Worm (Caenorhabditis elegans): ENCODE results near the gene irld-26.

The irld-26 gene

DNA sequence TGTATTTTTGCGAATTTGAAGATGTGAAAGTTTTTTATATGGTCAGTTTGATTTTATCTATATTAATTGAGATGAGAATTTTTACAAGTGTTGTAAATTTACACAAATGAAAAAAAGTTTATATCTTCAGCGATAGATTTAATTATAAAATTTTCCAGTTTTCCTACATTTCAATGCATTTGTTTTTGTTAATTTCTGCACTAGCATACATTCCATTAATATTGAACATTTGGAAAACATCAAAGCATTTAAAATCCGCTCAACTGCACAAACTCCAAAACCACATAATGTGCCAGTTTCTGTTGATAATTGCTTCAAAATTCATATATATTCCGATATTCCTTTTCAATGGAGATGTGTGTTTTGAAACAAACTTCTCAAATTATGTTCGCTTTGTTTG is 22.1 kb upstream of the irld-26 start, which contains the start of gene srh-277:
Gene srh-277, plus strand, starts transcription at position 301 of the 400 bp plus-strand sequence.
- TF ChIP-seq dao-5 (tag; optimal IDR thresholded peaks at IDR 0.05), result no peak
- no peak for TF ChIP-seq him-1 (tag; optimal IDR thresholded peaks at IDR 0.05)
- TF ChIP-seq W03F9.2 (tag; optimal IDR thresholded peaks at IDR 0.05), result no peak

DNA sequence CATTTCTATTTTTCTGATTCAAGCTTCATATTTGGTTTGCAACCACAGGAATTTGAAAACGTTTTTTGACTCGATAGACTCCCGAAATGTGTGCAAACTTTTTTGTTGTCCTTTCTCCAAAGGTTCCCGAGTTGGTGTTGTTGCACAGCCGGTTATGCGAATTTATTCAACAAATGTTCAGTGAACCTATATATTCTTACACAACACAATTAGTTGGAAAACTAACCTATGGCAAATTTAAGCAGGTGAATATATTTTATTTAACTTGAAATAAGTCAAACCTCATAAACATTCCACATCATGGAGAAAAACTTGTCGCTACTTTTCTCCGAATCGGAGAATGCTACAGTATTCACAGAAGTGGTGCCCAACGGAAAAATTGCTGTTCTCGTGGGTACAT is 21.6 kb upstream of the irld-26 start, which contains the start of gene srz-14:
Gene srz-14, plus strand, starts transcription at position 301 of the 400 bp plus-strand sequence.
- no peak for TF ChIP-seq him-1 (tag; optimal IDR thresholded peaks at IDR 0.05)
- TF ChIP-seq dao-5 (tag; optimal IDR thresholded peaks at IDR 0.05), result no peak
- no peak for TF ChIP-seq W03F9.2 (tag; optimal IDR thresholded peaks at IDR 0.05)

DNA sequence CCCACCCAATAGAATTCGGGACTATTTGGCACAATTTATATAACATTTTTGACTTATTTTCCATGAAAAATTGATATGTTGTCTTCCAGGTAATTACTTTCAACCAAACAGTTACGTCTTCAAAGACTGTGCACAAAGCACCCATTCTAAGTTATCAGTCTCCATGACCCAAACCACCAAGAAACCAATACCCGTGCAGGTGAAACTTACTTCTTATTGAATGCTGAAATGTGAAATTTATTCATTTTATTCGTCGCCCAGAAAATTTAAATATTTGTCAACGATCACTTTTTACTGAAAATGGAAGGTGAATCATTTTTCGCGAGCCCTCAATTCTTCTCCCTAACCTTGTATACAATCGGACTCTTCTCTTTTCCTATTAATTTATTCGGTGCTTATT is 14.5 kb upstream of the irld-26 start, which contains the start of gene srh-281:
Gene srh-281, plus strand, starts transcription at position 301 of the 400 bp plus-strand sequence.
- no peak for TF ChIP-seq him-1 (tag; optimal IDR thresholded peaks at IDR 0.05)
- TF ChIP-seq dao-5 (tag; optimal IDR thresholded peaks at IDR 0.05), result no peak
- no peak for TF ChIP-seq W03F9.2 (tag; optimal IDR thresholded peaks at IDR 0.05)

DNA sequence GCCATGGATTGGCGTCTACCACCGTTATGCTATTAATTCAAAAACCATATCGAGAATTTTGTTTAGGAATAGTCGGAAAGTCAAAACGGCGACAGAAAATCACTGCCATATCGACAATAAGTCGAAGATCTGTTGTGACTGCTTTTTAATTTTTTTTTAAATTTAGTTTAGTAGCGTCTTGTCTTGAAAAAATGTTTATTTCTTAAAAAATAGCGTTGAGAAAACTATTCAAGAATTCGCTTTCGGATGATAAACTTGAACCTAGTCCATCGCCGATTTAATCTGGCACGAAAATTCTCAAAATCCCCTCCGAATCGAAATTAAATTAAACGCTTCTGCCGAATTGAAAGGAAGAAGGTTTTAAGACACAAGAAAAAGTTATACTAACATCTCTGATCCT is 12.9 kb upstream of the irld-26 start, which contains the start of gene srh-279:
Gene srh-279, plus strand, starts transcription at position 301 of the 400 bp plus-strand sequence.
- TF ChIP-seq W03F9.2 (tag; optimal IDR thresholded peaks at IDR 0.05), result no peak
- TF ChIP-seq him-1 (tag; optimal IDR thresholded peaks at IDR 0.05), result no peak
- TF ChIP-seq dao-5 (tag; optimal IDR thresholded peaks at IDR 0.05), result no peak

DNA sequence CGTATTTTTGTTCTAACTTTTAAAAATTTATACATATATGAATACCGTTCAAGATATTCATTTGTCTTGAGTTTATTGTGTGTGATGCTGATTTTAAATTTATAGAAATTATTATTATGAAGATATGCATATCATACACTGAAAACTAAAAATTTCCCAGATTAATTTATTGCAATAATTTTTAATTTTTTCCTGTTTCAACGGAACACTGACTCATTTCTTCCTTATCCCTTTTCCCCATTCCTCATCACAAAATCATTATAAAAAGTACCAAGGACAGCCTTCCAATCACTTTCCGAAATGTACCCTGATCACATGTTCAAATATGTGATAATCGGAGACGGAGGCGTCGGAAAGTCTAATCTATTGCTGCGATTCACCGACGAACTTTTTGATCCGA is 10.3 kb upstream of the irld-26 start, which contains the start of gene rabr-4:
Gene rabr-4, plus strand, starts transcription at position 301 of the 400 bp plus-strand sequence.
- TF ChIP-seq W03F9.2 (tag; optimal IDR thresholded peaks at IDR 0.05) (no peak), him-1 (tag; optimal IDR thresholded peaks at IDR 0.05) (no peak), dao-5 (tag; optimal IDR thresholded peaks at IDR 0.05) (no peak)

DNA sequence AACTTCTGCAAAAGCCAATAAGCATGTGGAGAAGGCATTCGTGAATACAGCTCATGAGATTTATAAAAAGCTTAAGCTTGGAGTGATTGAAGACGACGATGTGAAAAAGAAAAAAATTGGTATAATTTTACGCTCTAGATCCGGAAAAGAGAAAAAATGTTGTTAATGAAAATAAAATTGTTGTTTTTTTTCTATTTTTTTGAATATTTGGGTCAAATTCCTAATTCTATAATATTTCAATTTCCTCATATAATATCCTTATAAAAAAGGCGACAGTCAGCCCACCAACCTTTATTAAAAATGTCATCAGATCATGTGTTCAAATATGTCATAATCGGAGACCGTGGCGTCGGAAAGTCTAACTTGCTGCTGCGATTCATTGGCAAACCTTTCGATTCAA is 9.6 kb upstream of the irld-26 start, which contains the start of gene rabr-3:
Gene rabr-3, plus strand, starts transcription at position 301 of the 400 bp plus-strand sequence.
- no peak for TF ChIP-seq W03F9.2 (tag; optimal IDR thresholded peaks at IDR 0.05)
- TF ChIP-seq him-1 (tag; optimal IDR thresholded peaks at IDR 0.05), result no peak
- TF ChIP-seq dao-5 (tag; optimal IDR thresholded peaks at IDR 0.05), result no peak

DNA sequence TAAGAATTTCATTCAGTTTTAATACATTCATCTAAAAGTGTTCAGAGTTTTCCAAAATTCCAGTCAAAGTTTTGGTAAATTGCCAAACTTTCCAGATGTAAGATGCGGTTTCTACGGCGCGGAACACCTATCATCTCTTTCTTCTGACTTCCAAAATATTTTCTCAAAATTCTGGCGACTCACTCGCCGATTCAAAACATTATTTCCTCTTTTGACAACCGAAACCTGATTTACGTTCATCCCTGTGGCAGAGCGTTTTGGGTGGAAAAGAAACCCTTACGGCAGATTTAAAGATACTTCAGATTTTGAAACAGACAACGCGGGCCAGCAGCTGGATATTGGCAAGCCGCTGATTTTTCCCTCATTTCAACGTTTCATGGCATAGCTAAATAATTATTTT is 7.0 kb upstream of the irld-26 start, which contains the start of gene F11A5.5:
Gene F11A5.5, plus strand, starts transcription at position 301 of the 400 bp plus-strand sequence.
- TF ChIP-seq him-1 (tag; optimal IDR thresholded peaks at IDR 0.05), result no peak
- TF ChIP-seq dao-5 (tag; optimal IDR thresholded peaks at IDR 0.05), result no peak
- no peak for TF ChIP-seq W03F9.2 (tag; optimal IDR thresholded peaks at IDR 0.05)

DNA sequence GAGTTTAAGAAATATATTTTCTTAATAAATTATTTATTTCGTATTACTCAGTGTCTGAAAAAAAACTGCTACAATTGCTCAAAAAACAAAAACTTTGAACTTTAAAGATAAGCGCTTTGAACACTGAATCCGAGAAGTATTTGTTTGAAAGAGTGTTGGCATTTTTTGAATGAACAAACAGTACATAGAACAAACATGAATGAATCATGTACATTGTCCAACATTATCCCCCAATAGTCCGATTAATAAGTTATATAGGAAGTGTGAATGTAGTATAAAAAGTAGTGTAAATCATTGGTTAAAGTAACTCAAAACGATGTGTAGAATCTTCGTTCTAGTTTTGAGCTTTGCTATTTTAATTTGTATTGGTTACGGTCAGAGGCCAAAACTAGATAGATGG is 3.3 kb upstream of the irld-26 start, which contains the start of gene F11A5.17:
Gene F11A5.17, plus strand, starts transcription at position 301 of the 400 bp plus-strand sequence.
- no peak for TF ChIP-seq W03F9.2 (tag; optimal IDR thresholded peaks at IDR 0.05)

DNA sequence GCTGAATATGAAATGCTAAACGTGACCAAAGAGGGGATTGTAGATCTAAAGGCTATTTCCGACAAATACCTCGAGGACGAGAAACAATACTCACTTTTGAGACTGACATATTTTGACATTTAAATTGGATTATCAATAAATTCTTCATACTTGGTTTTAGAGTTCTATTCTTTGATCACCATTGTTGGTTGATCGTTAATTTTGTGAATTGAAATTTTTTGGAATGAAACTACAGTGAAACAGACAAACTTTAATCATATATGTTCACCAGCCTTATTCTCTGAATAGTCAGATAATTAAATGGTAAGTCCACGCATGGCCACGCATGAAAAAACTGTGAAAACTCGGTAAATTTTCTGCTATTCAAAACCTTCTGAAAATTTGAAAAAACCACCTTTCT is 2.4 kb upstream of the irld-26 start, which contains the start of gene F11A5.18:
Gene F11A5.18, plus strand, starts transcription at position 301 of the 400 bp plus-strand sequence.
- no peak for TF ChIP-seq W03F9.2 (tag; optimal IDR thresholded peaks at IDR 0.05)
- no peak for TF ChIP-seq dao-5 (tag; optimal IDR thresholded peaks at IDR 0.05)
- no peak for TF ChIP-seq him-1 (tag; optimal IDR thresholded peaks at IDR 0.05)

DNA sequence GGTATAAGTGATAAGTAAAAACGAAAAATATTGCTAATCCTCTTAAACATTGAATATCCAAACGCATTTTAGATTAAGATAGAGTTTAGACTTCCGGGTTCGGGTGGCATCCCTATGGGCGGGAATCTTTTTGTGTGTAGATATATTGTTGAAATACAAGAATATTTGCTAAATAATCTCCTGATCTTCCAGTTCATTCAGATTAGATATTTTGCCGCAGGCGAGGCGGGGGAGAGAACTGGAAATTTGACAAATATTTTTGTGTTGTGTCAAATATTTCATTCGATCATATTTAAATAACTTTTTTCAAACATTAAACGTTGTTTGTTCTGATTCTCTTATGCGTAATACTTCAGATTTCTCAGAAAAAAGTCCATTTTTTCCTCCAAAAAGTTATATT is 4.8 kb downstream of the irld-26 start, which contains the start of gene oac-15:
Gene oac-15, minus strand, starts transcription at position 101 of the 400 bp plus-strand sequence.
- TF ChIP-seq W03F9.2 (tag; optimal IDR thresholded peaks at IDR 0.05) (no peak), dao-5 (tag; optimal IDR thresholded peaks at IDR 0.05) (no peak), him-1 (tag; optimal IDR thresholded peaks at IDR 0.05) (no peak)

DNA sequence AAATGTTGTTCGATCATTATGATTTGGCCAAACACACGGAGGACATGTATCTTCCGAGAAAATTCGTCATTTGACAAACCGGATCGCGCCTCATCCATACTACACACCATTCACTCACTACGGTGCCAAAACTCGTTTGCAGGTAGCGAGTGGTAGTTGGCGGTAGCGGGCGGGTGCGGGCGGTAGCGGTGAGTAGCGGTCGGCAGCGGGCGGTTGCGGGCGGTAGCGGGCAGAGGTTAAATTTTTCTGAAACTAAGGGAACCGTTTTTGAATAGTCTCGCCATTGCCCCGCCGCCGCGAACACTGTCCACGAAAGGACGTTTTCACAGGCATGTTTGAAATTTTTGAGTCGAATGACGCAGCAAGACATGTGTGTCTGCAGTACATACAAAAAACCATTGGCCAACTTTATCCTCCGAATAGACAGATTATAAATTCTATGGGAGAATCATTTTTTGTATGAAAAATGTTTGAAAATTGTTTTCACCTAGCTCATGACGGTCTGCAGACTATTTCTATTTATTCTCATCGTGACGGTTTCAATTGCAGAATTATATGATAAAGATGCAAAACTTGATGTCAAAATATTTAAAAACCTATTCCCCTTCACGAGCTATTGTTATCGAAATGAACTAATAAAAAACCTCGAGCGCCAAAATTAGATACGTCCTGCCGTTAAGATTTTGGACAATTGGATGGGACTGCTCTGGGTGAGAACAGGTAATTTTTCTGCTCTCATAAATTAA is 5.4 kb downstream of the irld-26 start, which contains the start of gene F11A5.16:
Gene F11A5.16, plus strand, starts transcription at position 696 of the 746 bp plus-strand sequence.
- TF ChIP-seq dao-5 (tag; optimal IDR thresholded peaks at IDR 0.05) (no peak), W03F9.2 (tag; optimal IDR thresholded peaks at IDR 0.05) (no peak), him-1 (tag; optimal IDR thresholded peaks at IDR 0.05) (no peak)

DNA sequence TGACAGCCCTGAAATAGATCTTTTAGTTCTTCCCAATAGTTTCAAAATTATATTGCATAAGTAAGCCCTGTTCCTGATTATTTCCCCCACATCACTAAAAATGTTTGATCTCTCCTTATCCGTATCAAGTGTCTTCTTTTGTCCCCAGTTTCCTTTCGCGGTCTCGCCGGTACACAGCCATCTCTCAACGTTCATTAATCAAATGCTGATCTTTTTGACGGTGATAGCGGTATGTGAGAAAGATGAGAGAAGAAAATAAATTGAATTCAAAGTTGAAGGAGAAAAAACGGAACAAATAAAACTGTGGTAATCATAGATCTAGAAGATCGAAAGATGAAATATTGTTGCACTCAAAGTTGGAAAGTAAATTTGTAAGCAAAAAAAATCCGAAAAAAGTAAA is 6.7 kb downstream of the irld-26 start:
- no peak for TF ChIP-seq dao-5 (tag; optimal IDR thresholded peaks at IDR 0.05)
- TF ChIP-seq W03F9.2 (tag; optimal IDR thresholded peaks at IDR 0.05), result no peak

DNA sequence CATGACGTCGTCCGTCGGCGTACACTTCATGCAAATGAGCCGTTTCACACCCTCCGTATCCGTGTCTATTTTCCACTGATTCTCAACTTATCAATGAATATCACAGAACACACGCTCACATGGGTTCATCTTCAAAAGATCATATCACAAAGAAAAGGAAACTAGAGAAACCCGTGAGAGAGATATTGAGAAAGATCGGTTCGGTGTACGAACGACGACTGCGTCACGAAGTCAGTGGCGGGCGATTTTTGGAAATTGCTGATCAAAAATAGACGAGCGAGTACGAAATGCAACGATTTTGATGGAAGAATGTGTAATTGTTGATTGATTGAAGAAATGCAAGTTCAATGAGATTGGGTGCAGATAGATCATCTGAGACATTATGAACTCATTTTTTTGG is 8.3 kb downstream of the irld-26 start:
- TF ChIP-seq him-1 (tag; optimal IDR thresholded peaks at IDR 0.05), result no peak

DNA sequence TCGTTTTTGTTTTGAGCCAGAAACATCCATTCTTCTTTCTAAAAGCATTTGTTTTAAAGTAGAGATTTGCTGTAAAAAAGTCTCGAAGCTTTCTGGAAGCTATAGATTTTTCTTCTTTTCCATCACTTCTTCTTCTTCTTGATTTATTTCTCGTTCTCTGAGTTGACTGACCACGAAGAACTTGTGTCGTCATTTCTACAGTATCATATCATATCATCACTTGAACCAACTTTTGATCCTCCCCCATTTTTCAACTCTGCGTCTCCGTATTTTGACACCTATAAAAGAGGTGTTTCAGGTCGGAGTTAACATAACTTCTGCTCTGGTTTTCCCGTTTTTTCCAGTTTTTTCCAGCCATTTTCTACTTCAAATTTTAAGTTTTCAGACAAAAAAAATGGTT is 9.5 kb downstream of the irld-26 start, which contains the start of gene F11A5.9:
Gene F11A5.9, plus strand, starts transcription at position 386 of the 400 bp plus-strand sequence.
- TF ChIP-seq W03F9.2 (tag; optimal IDR thresholded peaks at IDR 0.05) (no peak), dao-5 (tag; optimal IDR thresholded peaks at IDR 0.05) (no peak), him-1 (tag; optimal IDR thresholded peaks at IDR 0.05) (no peak)
